Worm (Caenorhabditis elegans) whole organism, mixed stage, embryonic: ENCODE data around the gene atp-2.
A peak's percentile ranks its signal among the peaks of the same experiment; 100 is the strongest.

Source experiments
- M03D4.4 ChIP-seq: sonication (generic microtip); optimal IDR thresholded peaks from 2 replicates; lab custom pipeline; 2017; ENCODE audit warnings: mild to moderate bottlenecking, missing genetic modification characterization, missing compliant biosample characterization
- bed-3 ChIP-seq: fragments of 200-800 bp; sonication (Bioruptor generic); optimal IDR thresholded peaks from 3 replicates; lab custom pipeline; 2018; ENCODE audit warnings: mild to moderate bottlenecking, missing genetic modification characterization, moderate library complexity, missing compliant biosample characterization
- blmp-1 ChIP-seq: fragments of 150-350 bp; optimal IDR thresholded peaks from 2 replicates; lab custom pipeline; 2014; ENCODE audit warnings: missing biosample characterization, missing genetic modification characterization
- ceh-39 ChIP-seq: fragments of 150-350 bp; optimal IDR thresholded peaks from 2 replicates; lab custom pipeline; 2014; ENCODE audit warnings: missing biosample characterization, missing genetic modification characterization
- ceh-43 ChIP-seq: fragments of 200-800 bp; sonication (Bioruptor generic); optimal IDR thresholded peaks from 2 replicates; lab custom pipeline; 2018; ENCODE audit warnings: mild to moderate bottlenecking, missing genetic modification characterization, moderate library complexity, missing compliant biosample characterization
- ces-1 ChIP-seq: fragments of 150-350 bp; optimal IDR thresholded peaks from 2 replicates; lab custom pipeline; 2014; ENCODE audit warnings: missing biosample characterization, missing genetic modification reagents, missing genetic modification characterization
- drap-1 ChIP-seq: fragments of 200-800 bp; sonication (Bioruptor generic); optimal IDR thresholded peaks from 3 replicates; lab custom pipeline; 2018; ENCODE audit warnings: mild to moderate bottlenecking, missing genetic modification characterization, missing compliant biosample characterization
- elt-1 ChIP-seq: sonication (generic microtip); optimal IDR thresholded peaks from 2 replicates; lab custom pipeline; 2017; ENCODE audit warnings: missing genetic modification characterization, mild to moderate bottlenecking, missing compliant biosample characterization, antibody characterized with exemption, moderate library complexity, borderline replicate concordance; ENCODE audit not compliant: insufficient read depth
- elt-3 ChIP-seq: fragments of 150-350 bp; optimal IDR thresholded peaks from 2 replicates; lab custom pipeline; 2014; ENCODE audit warnings: missing biosample characterization, missing genetic modification characterization
- ham-2 ChIP-seq: fragments of 200-800 bp; sonication (Bioruptor generic); optimal IDR thresholded peaks from 2 replicates; lab custom pipeline; 2018; ENCODE audit warnings: mild to moderate bottlenecking, missing genetic modification characterization, missing compliant biosample characterization
- lin-13 ChIP-seq: fragments of 150-350 bp; optimal IDR thresholded peaks from 2 replicates; lab custom pipeline; 2014; ENCODE audit warnings: missing biosample characterization, missing genetic modification characterization
- lin-32 ChIP-seq: fragments of 200-800 bp; sonication (Bioruptor generic); optimal IDR thresholded peaks from 2 replicates; lab custom pipeline; 2018; ENCODE audit warnings: mild to moderate bottlenecking, missing genetic modification characterization, missing compliant biosample characterization
- lsy-2 ChIP-seq: fragments of 150-350 bp; optimal IDR thresholded peaks from 2 replicates; lab custom pipeline; 2014; ENCODE audit warnings: missing biosample characterization, missing genetic modification characterization
- mab-5 ChIP-seq: fragments of 150-350 bp; optimal IDR thresholded peaks from 2 replicates; lab custom pipeline; 2014; ENCODE audit warnings: missing biosample characterization, missing genetic modification characterization
- mls-2 ChIP-seq: sonication (generic microtip); optimal IDR thresholded peaks from 2 replicates; lab custom pipeline; 2016; ENCODE audit warnings: mild to moderate bottlenecking, missing genetic modification characterization, moderate library complexity, missing compliant biosample characterization
- nhr-12 ChIP-seq: fragments of 150-350 bp; optimal IDR thresholded peaks from 2 replicates; lab custom pipeline; 2014; ENCODE audit warnings: missing biosample characterization, missing genetic modification characterization
- nhr-2 ChIP-seq: fragments of 150-350 bp; optimal IDR thresholded peaks from 2 replicates; lab custom pipeline; 2014; ENCODE audit warnings: missing biosample characterization, missing genetic modification characterization
- nhr-237 ChIP-seq: fragments of 150-350 bp; optimal IDR thresholded peaks from 2 replicates; lab custom pipeline; 2014; ENCODE audit warnings: missing biosample characterization, missing genetic modification characterization
- nhr-28 ChIP-seq: fragments of 150-350 bp; optimal IDR thresholded peaks from 2 replicates; lab custom pipeline; 2014; ENCODE audit warnings: missing biosample characterization, missing genetic modification characterization
- nhr-76 ChIP-seq: sonication (generic microtip); optimal IDR thresholded peaks from 2 replicates; lab custom pipeline; 2017; ENCODE audit warnings: missing biosample characterization, missing genetic modification characterization
- sem-2 ChIP-seq: fragments of 200-800 bp; sonication (Bioruptor generic); optimal IDR thresholded peaks from 2 replicates; lab custom pipeline; 2018; ENCODE audit warnings: mild to moderate bottlenecking, missing genetic modification characterization, missing compliant biosample characterization
- snpc-4 ChIP-seq: fragments of 150-350 bp; optimal IDR thresholded peaks from 2 replicates; lab custom pipeline; 2014; ENCODE audit warnings: missing biosample characterization, missing genetic modification characterization
- sptf-1 ChIP-seq: sonication (generic microtip); optimal IDR thresholded peaks from 2 replicates; lab custom pipeline; 2017; ENCODE audit warnings: mild to moderate bottlenecking, missing genetic modification characterization, moderate library complexity, missing compliant biosample characterization
- tbx-8 ChIP-seq: fragments of 200-800 bp; sonication (Bioruptor generic); optimal IDR thresholded peaks from 2 replicates; lab custom pipeline; 2018; ENCODE audit warnings: mild to moderate bottlenecking, missing genetic modification characterization, moderate library complexity, missing compliant biosample characterization
- unc-120 ChIP-seq: sonication (generic microtip); optimal IDR thresholded peaks from 2 replicates; lab custom pipeline; 2017; ENCODE audit warnings: missing genetic modification characterization, missing compliant biosample characterization; ENCODE audit not compliant: poor library complexity, severe bottlenecking
- unc-39 ChIP-seq: fragments of 150-350 bp; optimal IDR thresholded peaks from 2 replicates; lab custom pipeline; 2014; ENCODE audit warnings: missing biosample characterization, missing genetic modification characterization
- unc-62 ChIP-seq: fragments of 150-350 bp; optimal IDR thresholded peaks from 2 replicates; lab custom pipeline; 2014; ENCODE audit warnings: missing biosample characterization, missing genetic modification reagents, missing genetic modification characterization
- zip-8 ChIP-seq: fragments of 150-350 bp; optimal IDR thresholded peaks from 2 replicates; lab custom pipeline; 2014; ENCODE audit warnings: missing biosample characterization, missing genetic modification characterization
- ztf-11 ChIP-seq: fragments of 150-350 bp; optimal IDR thresholded peaks from 2 replicates; lab custom pipeline; 2014; ENCODE audit warnings: missing biosample characterization, missing genetic modification characterization

The atp-2 gene

ce11 chrIII:5254108-5254507 lies 25.9 kb downstream of the atp-2 start, which contains the start of the genes sumv-1 and gop-1:
TSS of gene sumv-1 (minus strand) at chrIII:5254187.
TSS of gene gop-1 (plus strand) at chrIII:5254438.
- TF ChIP-seq ces-1 (peak; percentile 36), ceh-43 (GFP tag; lab: Kevin White, UChicago) (no peak)

- no peak for TF ChIP-seq elt-3 (tag; lab: Kevin White, UChicago)
- no peak for TF ChIP-seq snpc-4 (tag; lab: Kevin White, UChicago)
- no peak for TF ChIP-seq nhr-237 (tag; lab: Kevin White, UChicago)
- no peak for TF ChIP-seq ceh-43 (GFP tag; lab: Kevin White, UChicago)
- no peak for TF ChIP-seq unc-39 (tag; lab: Kevin White, UChicago)
- TF ChIP-seq zip-8 (tag; lab: Kevin White, UChicago) = no peak
- no peak for TF ChIP-seq lin-13 (tag; lab: Kevin White, UChicago)
- no peak for TF ChIP-seq sptf-1 (tag; lab: Kevin White, UChicago)
- no peak for TF ChIP-seq ham-2 (GFP tag; lab: Kevin White, UChicago)
- TF ChIP-seq drap-1 (GFP tag; lab: Kevin White, UChicago) = no peak
- no peak for TF ChIP-seq elt-1
- no peak for TF ChIP-seq lsy-2 (tag; lab: Kevin White, UChicago)
- TF ChIP-seq lin-32 (GFP tag; lab: Kevin White, UChicago) = no peak
- TF ChIP-seq ces-1 = no peak
- no peak for TF ChIP-seq sem-2 (GFP tag; lab: Kevin White, UChicago)
- no peak for TF ChIP-seq ztf-11
- TF ChIP-seq unc-62 (GFP tag; lab: Kevin White, UChicago) = no peak
- no peak for TF ChIP-seq mab-5 (tag; lab: Kevin White, UChicago)
- no peak for TF ChIP-seq nhr-12
- TF ChIP-seq blmp-1 (tag; lab: Kevin White, UChicago) = no peak
Measured at ce11 chrIII:5258918-5259317, 30.7 kb downstream of the atp-2 start, which contains the start of gene gop-2. TSS of gene gop-2 (plus strand) at chrIII:5259023.

- TF ChIP-seq zip-8 (tag; lab: Kevin White, UChicago) (no peak), ceh-39 (tag; lab: Kevin White, UChicago) (no peak), nhr-2 (tag; lab: Kevin White, UChicago) (no peak)
Measured at ce11 chrIII:5260394-5260793, 32.2 kb downstream of the atp-2 start, which contains the start of gene gop-3. TSS of gene gop-3 (plus strand) at chrIII:5260694.

ce11 chrIII:5263299-5263993 lies 35.2 kb downstream of the atp-2 start, which contains the start of the genes C34E10.9 and hap-1:
TSS of gene C34E10.9 (minus strand) at chrIII:5263399.
TSS of gene hap-1 (plus strand) at chrIII:5263943.
- TF ChIP-seq ceh-43 (GFP tag; lab: Kevin White, UChicago) (no peak), mls-2 (tag; lab: Kevin White, UChicago) (no peak), blmp-1 (tag; lab: Kevin White, UChicago) (no peak), tbx-8 (GFP tag; lab: Kevin White, UChicago) (no peak), unc-39 (tag; lab: Kevin White, UChicago) (no peak), ces-1 (no peak), nhr-2 (tag; lab: Kevin White, UChicago) (no peak), nhr-76 (tag; lab: Kevin White, UChicago) (no peak), zip-8 (tag; lab: Kevin White, UChicago) (no peak)
- TF ChIP-seq, all 35 proteins: peak for 0

ce11 chrIII:5264813-5265212 lies 36.6 kb downstream of the atp-2 start, which contains the start of gene gro-1:
TSS of gene gro-1 (plus strand) at chrIII:5265113.
- TF ChIP-seq nhr-28 (tag; lab: Kevin White, UChicago) = no peak
- TF ChIP-seq ham-2 (GFP tag; lab: Kevin White, UChicago) = no peak
- TF ChIP-seq elt-3 (tag; lab: Kevin White, UChicago) = no peak
- TF ChIP-seq unc-120 (tag; lab: Kevin White, UChicago) = no peak
- no peak for TF ChIP-seq nhr-76 (tag; lab: Kevin White, UChicago)
- TF ChIP-seq snpc-4 (tag; lab: Kevin White, UChicago) = no peak
- no peak for TF ChIP-seq bed-3 (GFP tag; lab: Kevin White, UChicago)
- TF ChIP-seq drap-1 (GFP tag; lab: Kevin White, UChicago) = no peak
- TF ChIP-seq ceh-43 (GFP tag; lab: Kevin White, UChicago) = no peak
- no peak for TF ChIP-seq sem-2 (GFP tag; lab: Kevin White, UChicago)
- TF ChIP-seq lin-13 (tag; lab: Kevin White, UChicago) = no peak
- TF ChIP-seq M03D4.4 = no peak
- TF ChIP-seq nhr-12 = no peak
- TF ChIP-seq ceh-39 (tag; lab: Kevin White, UChicago) = no peak
